Worm (Caenorhabditis elegans) whole organism, L3 larva: ENCODE measurements around the gene php-3.

Experiments
- elt-1 ChIP-seq: fragments of 150-350 bp; optimal IDR thresholded peaks from 2 replicates; lab custom pipeline; 2014; ENCODE audit warnings: missing biosample characterization, missing genetic modification characterization
- elt-2 ChIP-seq: sonication (generic microtip); optimal IDR thresholded peaks from 2 replicates; lab custom pipeline; 2016; ENCODE audit warnings: missing genetic modification reagents, mild to moderate bottlenecking, missing genetic modification characterization, missing compliant biosample characterization
- fos-1 ChIP-seq: fragments of 150-350 bp; optimal IDR thresholded peaks from 2 replicates; lab custom pipeline; 2014; ENCODE audit warnings: missing biosample characterization, missing genetic modification characterization
- jun-1 ChIP-seq: fragments of 150-350 bp; optimal IDR thresholded peaks from 2 replicates; lab custom pipeline; 2014; ENCODE audit warnings: missing biosample characterization, missing genetic modification reagents, missing genetic modification characterization
- nhr-11 ChIP-seq: fragments of 150-350 bp; optimal IDR thresholded peaks from 2 replicates; lab custom pipeline; 2014; ENCODE audit warnings: missing biosample characterization, missing genetic modification characterization
- nhr-77 ChIP-seq: fragments of 150-350 bp; optimal IDR thresholded peaks from 2 replicates; lab custom pipeline; 2014; ENCODE audit warnings: missing biosample characterization, missing genetic modification characterization
- sea-2 ChIP-seq: fragments of 150-350 bp; sonication (generic microtip); optimal IDR thresholded peaks from 4 replicates; lab custom pipeline; 2014; ENCODE audit warnings: missing biosample characterization, missing genetic modification reagents, missing genetic modification characterization
- tbx-2 ChIP-seq: sonication (generic microtip); optimal IDR thresholded peaks from 2 replicates; lab custom pipeline; 2016; ENCODE audit warnings: mild to moderate bottlenecking, missing genetic modification characterization, missing compliant biosample characterization
- unc-39 ChIP-seq: sonication (generic microtip); optimal IDR thresholded peaks from 4 replicates; lab custom pipeline; 2017; ENCODE audit warnings: missing biosample characterization, missing genetic modification characterization
- unc-62 ChIP-seq: fragments of 150-350 bp; sonication (generic microtip); optimal IDR thresholded peaks from 4 replicates; lab custom pipeline; 2014; ENCODE audit warnings: missing biosample characterization, missing genetic modification reagents, missing genetic modification characterization
- zag-1 ChIP-seq: fragments of 150-350 bp; optimal IDR thresholded peaks from 2 replicates; lab custom pipeline; 2014; ENCODE audit warnings: missing biosample characterization, missing genetic modification characterization
- ztf-4 ChIP-seq: fragments of 150-350 bp; optimal IDR thresholded peaks from 2 replicates; lab custom pipeline; 2014; ENCODE audit warnings: missing biosample characterization, missing genetic modification characterization

- TF ChIP-seq fos-1 (tag; lab: Kevin White, UChicago): no peak
- no peak for TF ChIP-seq elt-1 (tag; lab: Kevin White, UChicago)
- TF ChIP-seq sea-2 (GFP tag; lab: Kevin White, UChicago): no peak
- TF ChIP-seq nhr-77: no peak
- TF ChIP-seq jun-1 (tag; lab: Kevin White, UChicago): no peak
- no peak for TF ChIP-seq tbx-2 (tag; lab: Kevin White, UChicago)
- TF ChIP-seq unc-39 (tag; lab: Kevin White, UChicago): no peak
- TF ChIP-seq elt-2 (tag; lab: Kevin White, UChicago): peak; percentile 19
- TF ChIP-seq nhr-11 (tag; lab: Kevin White, UChicago): no peak
- no peak for TF ChIP-seq unc-62 (GFP tag; lab: Kevin White, UChicago)
- TF ChIP-seq zag-1 (tag; lab: Kevin White, UChicago): no peak
- no peak for TF ChIP-seq ztf-4
Measured at ce11 chrIII:12087564-12087963, 10.2 kb upstream of the php-3 start.
